Fruit fly (Drosophila melanogaster) whole organism, pupa: Measurements from ENCODE around the gene CG42717.

ENCODE experiments used
- CG10348 ChIP-seq: fragments of 200-800 bp; sonication (Bioruptor generic); IDR thresholded peaks from 2 replicates; pipeline ENCODE4 v1.3.6; 2022; ENCODE audit warnings: missing biosample characterization, missing genetic modification characterization
- CG12605 ChIP-seq: fragments of 200-800 bp; sonication (Bioruptor generic); IDR thresholded peaks from 2 replicates; pipeline ENCODE4 v1.3.6; 2022; ENCODE audit warnings: missing biosample characterization, missing genetic modification characterization
- CG13204 ChIP-seq: fragments of 200-800 bp; sonication (Bioruptor generic); optimal IDR thresholded peaks from 2 replicates; lab custom pipeline; 2018; ENCODE audit warnings: missing biosample characterization, mild to moderate bottlenecking, missing genetic modification characterization, moderate library complexity
- CG14655 ChIP-seq: fragments of 200-800 bp; sonication (Bioruptor generic); optimal IDR thresholded peaks from 3 replicates; lab custom pipeline; 2017; ENCODE audit warnings: mild to moderate bottlenecking, missing biosample characterization, missing genetic modification reagents, missing genetic modification characterization
- CG15710 ChIP-seq: fragments of 200-800 bp; sonication (Bioruptor generic); optimal IDR thresholded peaks from 2 replicates; lab custom pipeline; 2018; ENCODE audit warnings: missing biosample characterization, mild to moderate bottlenecking, missing genetic modification characterization, moderate library complexity
- CG34367 ChIP-seq: fragments of 200-800 bp; sonication (Bioruptor generic); optimal IDR thresholded peaks from 2 replicates; lab custom pipeline; 2018; ENCODE audit warnings: missing biosample characterization, mild to moderate bottlenecking, missing genetic modification characterization
- CG4496 ChIP-seq: fragments of 200-800 bp; sonication (Bioruptor generic); IDR thresholded peaks from 3 replicates; pipeline ENCODE4 v1.3.6; 2022; ENCODE audit warnings: missing biosample characterization, missing genetic modification characterization
- CG8301 ChIP-seq: fragments of 200-800 bp; sonication (Bioruptor generic); optimal IDR thresholded peaks from 2 replicates; lab custom pipeline; 2018; ENCODE audit warnings: missing biosample characterization, mild to moderate bottlenecking, missing genetic modification characterization
- EcR ChIP-seq: fragments of 200-800 bp; sonication (Bioruptor generic); optimal IDR thresholded peaks from 3 replicates; lab custom pipeline; 2019; ENCODE audit warnings: missing biosample characterization, missing genetic modification characterization, mild to moderate bottlenecking, moderate library complexity, missing genetic modification reagents
- Pif1A ChIP-seq: fragments of 200-800 bp; sonication (Bioruptor generic); optimal IDR thresholded peaks from 3 replicates; lab custom pipeline; 2016; ENCODE audit warnings: missing biosample characterization, missing genetic modification characterization
- Pif1B ChIP-seq: fragments of 200-800 bp; sonication (Bioruptor generic); optimal IDR thresholded peaks from 3 replicates; lab custom pipeline; 2016; ENCODE audit warnings: missing biosample characterization, missing genetic modification characterization
- fd96Ca ChIP-seq: fragments of 200-800 bp; sonication (Bioruptor generic); IDR thresholded peaks from 3 replicates; pipeline ENCODE4 v1.3.6; 2022; ENCODE audit warnings: missing biosample characterization, missing genetic modification characterization
- gl ChIP-seq: fragments of 200-800 bp; sonication (Bioruptor generic); optimal IDR thresholded peaks from 2 replicates; lab custom pipeline; 2018; ENCODE audit warnings: missing biosample characterization, mild to moderate bottlenecking, missing genetic modification characterization
- rn ChIP-seq: fragments of 200-800 bp; sonication (Bioruptor generic); IDR thresholded peaks from 2 replicates; pipeline ENCODE4 v1.3.6; 2022; ENCODE audit warnings: missing biosample characterization, missing genetic modification characterization

DNA sequence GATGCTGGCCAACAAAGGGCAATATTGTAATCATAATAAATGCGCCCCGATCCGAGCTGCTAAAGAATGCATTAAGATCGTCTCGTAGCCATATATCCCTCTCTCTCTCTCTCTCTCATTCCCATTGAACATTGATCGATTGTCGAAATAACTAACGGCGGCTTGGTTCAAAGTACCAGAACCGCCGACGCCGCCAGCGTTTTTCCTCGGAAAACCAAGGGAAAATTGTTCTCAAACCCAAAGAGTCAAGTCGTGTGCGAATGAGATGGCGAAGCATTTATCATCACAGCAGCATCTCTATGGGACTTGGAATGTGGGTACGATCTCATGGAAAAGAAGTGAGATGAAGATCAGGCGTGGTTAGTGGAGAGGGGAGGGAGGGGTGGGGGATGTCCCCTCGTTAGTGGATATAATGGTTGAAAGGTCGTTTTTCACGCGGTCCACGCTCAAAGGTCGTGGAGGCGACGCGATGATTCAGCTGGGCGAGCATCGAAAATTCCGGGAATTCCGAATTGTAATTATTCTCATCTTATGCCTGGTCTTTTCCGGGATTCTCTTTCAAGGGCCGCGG is 10.9 kb upstream of the CG42717 start:
- TF ChIP-seq CG14655, result no peak
- TF ChIP-seq Pif1A (GFP tag; lab: Kevin White, UChicago), result no peak
- TF ChIP-seq CG10348, result no peak
- no peak for TF ChIP-seq rn
- no peak for TF ChIP-seq gl
- no peak for TF ChIP-seq CG4496 (GFP tag; lab: Robert Waterston, UW)
- TF ChIP-seq EcR, result no peak
- no peak for TF ChIP-seq CG15710
- TF ChIP-seq CG34367 (tag; lab: Kevin White, UChicago), result no peak
- TF ChIP-seq CG8301, result no peak
- TF ChIP-seq CG12605, result no peak
- no peak for TF ChIP-seq fd96Ca (GFP tag; lab: Robert Waterston, UW)
- TF ChIP-seq Pif1B (GFP tag; lab: Kevin White, UChicago), result no peak
- no peak for TF ChIP-seq CG13204 (GFP tag; lab: Kevin White, UChicago)
